Fruit fly (Drosophila melanogaster): ENCODE measurements around the gene mRpL55.

DNA sequence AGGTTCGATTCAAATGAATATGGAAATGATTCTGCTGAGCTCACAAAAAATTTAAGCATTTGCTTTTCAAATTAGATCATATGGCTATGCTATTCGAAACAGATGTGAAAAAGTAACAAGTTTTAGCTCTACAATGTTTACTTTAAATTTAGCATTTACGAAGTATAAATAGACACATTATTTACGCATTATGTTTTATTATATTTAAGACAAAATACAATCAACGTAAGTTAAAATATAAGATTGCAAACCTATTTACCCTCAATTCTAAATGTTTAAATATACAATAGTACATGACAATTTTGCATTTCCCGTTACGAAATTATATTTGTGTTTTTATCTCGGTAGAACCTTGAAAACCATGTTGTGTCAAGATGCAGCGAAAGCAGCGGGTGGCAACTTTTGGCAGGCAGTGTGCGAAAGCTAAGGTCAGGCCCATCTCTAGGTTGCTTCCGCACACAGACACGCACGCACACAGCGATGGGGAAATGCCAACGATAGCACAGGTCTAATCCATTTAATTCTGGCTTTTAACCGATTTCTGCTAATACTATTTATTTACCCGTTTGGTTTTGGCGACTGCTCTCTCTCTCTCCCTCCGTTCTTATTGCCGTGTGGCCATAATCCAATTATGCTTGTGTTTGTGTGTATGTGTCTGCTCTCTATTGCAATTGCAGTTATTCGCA lies 1.4 kb downstream of the mRpL55 start:
- TF ChIP-seq Rel (GFP tag; optimal IDR thresholded peaks at IDR 0.05) (no peak), Rel (tag; optimal IDR thresholded peaks at IDR 0.05) (no peak), pan (optimal IDR thresholded peaks at IDR 0.05) (no peak), jim (GFP tag; optimal IDR thresholded peaks at IDR 0.05) (no peak), Hr83 (GFP tag; optimal IDR thresholded peaks at IDR 0.05; ENCODE audit: poor library complexity, severe bottlenecking) (no peak), usp (GFP tag; optimal IDR thresholded peaks at IDR 0.05) (no peak), Abd-B (GFP tag; optimal IDR thresholded peaks at IDR 0.05) (no peak), Dfd (GFP tag; optimal IDR thresholded peaks at IDR 0.05) (no peak), Dif (GFP tag; optimal IDR thresholded peaks at IDR 0.05; ENCODE audit: partially characterized antibody) (no peak)
